Worm (Caenorhabditis elegans) whole organism, mixed stage, embryonic: ENCODE data around the gene ech-5.

Experiments used
- M03D4.4 ChIP-seq: sonication (generic microtip); optimal IDR thresholded peaks from 2 replicates; lab custom pipeline; 2017; ENCODE audit warnings: mild to moderate bottlenecking, missing genetic modification characterization, missing compliant biosample characterization
- bed-3 ChIP-seq: fragments of 200-800 bp; sonication (Bioruptor generic); optimal IDR thresholded peaks from 3 replicates; lab custom pipeline; 2018; ENCODE audit warnings: mild to moderate bottlenecking, missing genetic modification characterization, moderate library complexity, missing compliant biosample characterization
- blmp-1 ChIP-seq: fragments of 150-350 bp; optimal IDR thresholded peaks from 2 replicates; lab custom pipeline; 2014; ENCODE audit warnings: missing biosample characterization, missing genetic modification characterization
- ceh-39 ChIP-seq: fragments of 150-350 bp; optimal IDR thresholded peaks from 2 replicates; lab custom pipeline; 2014; ENCODE audit warnings: missing biosample characterization, missing genetic modification characterization
- ceh-43 ChIP-seq: fragments of 200-800 bp; sonication (Bioruptor generic); optimal IDR thresholded peaks from 2 replicates; lab custom pipeline; 2018; ENCODE audit warnings: mild to moderate bottlenecking, missing genetic modification characterization, moderate library complexity, missing compliant biosample characterization
- ceh-83 ChIP-seq: fragments of 200-800 bp; sonication (Bioruptor generic); optimal IDR thresholded peaks from 2 replicates; lab custom pipeline; 2018; ENCODE audit warnings: mild to moderate bottlenecking, missing genetic modification characterization, missing compliant biosample characterization
- ces-1 ChIP-seq: fragments of 150-350 bp; optimal IDR thresholded peaks from 2 replicates; lab custom pipeline; 2014; ENCODE audit warnings: missing biosample characterization, missing genetic modification reagents, missing genetic modification characterization
- cnd-1 ChIP-seq: fragments of 200-800 bp; sonication (Bioruptor generic); optimal IDR thresholded peaks from 2 replicates; lab custom pipeline; 2018; ENCODE audit warnings: mild to moderate bottlenecking, missing genetic modification characterization, missing compliant biosample characterization
- drap-1 ChIP-seq: fragments of 200-800 bp; sonication (Bioruptor generic); optimal IDR thresholded peaks from 3 replicates; lab custom pipeline; 2018; ENCODE audit warnings: mild to moderate bottlenecking, missing genetic modification characterization, missing compliant biosample characterization
- elt-1 ChIP-seq: sonication (generic microtip); optimal IDR thresholded peaks from 2 replicates; lab custom pipeline; 2017; ENCODE audit warnings: missing genetic modification characterization, mild to moderate bottlenecking, missing compliant biosample characterization, antibody characterized with exemption, moderate library complexity, borderline replicate concordance; ENCODE audit not compliant: insufficient read depth
- flh-1 ChIP-seq: fragments of 200-800 bp; sonication (Bioruptor generic); optimal IDR thresholded peaks from 2 replicates; lab custom pipeline; 2018; ENCODE audit warnings: mild to moderate bottlenecking, missing genetic modification characterization, moderate library complexity, missing compliant biosample characterization
- ham-2 ChIP-seq: fragments of 200-800 bp; sonication (Bioruptor generic); optimal IDR thresholded peaks from 2 replicates; lab custom pipeline; 2018; ENCODE audit warnings: mild to moderate bottlenecking, missing genetic modification characterization, missing compliant biosample characterization
- hlh-1 ChIP-seq: fragments of 150-350 bp; optimal IDR thresholded peaks from 2 replicates; lab custom pipeline; 2014; ENCODE audit warnings: missing biosample characterization, missing genetic modification reagents, missing genetic modification characterization
- lin-13 ChIP-seq: fragments of 150-350 bp; optimal IDR thresholded peaks from 2 replicates; lab custom pipeline; 2014; ENCODE audit warnings: missing biosample characterization, missing genetic modification characterization
- lin-32 ChIP-seq: fragments of 200-800 bp; sonication (Bioruptor generic); optimal IDR thresholded peaks from 2 replicates; lab custom pipeline; 2018; ENCODE audit warnings: mild to moderate bottlenecking, missing genetic modification characterization, missing compliant biosample characterization
- lsy-2 ChIP-seq: fragments of 150-350 bp; optimal IDR thresholded peaks from 2 replicates; lab custom pipeline; 2014; ENCODE audit warnings: missing biosample characterization, missing genetic modification characterization
- mab-5 ChIP-seq: fragments of 150-350 bp; optimal IDR thresholded peaks from 2 replicates; lab custom pipeline; 2014; ENCODE audit warnings: missing biosample characterization, missing genetic modification characterization
- mls-2 ChIP-seq: sonication (generic microtip); optimal IDR thresholded peaks from 2 replicates; lab custom pipeline; 2016; ENCODE audit warnings: mild to moderate bottlenecking, missing genetic modification characterization, moderate library complexity, missing compliant biosample characterization
- nhr-12 ChIP-seq: fragments of 150-350 bp; optimal IDR thresholded peaks from 2 replicates; lab custom pipeline; 2014; ENCODE audit warnings: missing biosample characterization, missing genetic modification characterization
- nhr-2 ChIP-seq: fragments of 150-350 bp; optimal IDR thresholded peaks from 2 replicates; lab custom pipeline; 2014; ENCODE audit warnings: missing biosample characterization, missing genetic modification characterization
- nhr-237 ChIP-seq: fragments of 150-350 bp; optimal IDR thresholded peaks from 2 replicates; lab custom pipeline; 2014; ENCODE audit warnings: missing biosample characterization, missing genetic modification characterization
- nhr-28 ChIP-seq: fragments of 150-350 bp; optimal IDR thresholded peaks from 2 replicates; lab custom pipeline; 2014; ENCODE audit warnings: missing biosample characterization, missing genetic modification characterization
- nhr-76 ChIP-seq: sonication (generic microtip); optimal IDR thresholded peaks from 2 replicates; lab custom pipeline; 2017; ENCODE audit warnings: missing biosample characterization, missing genetic modification characterization
- pha-4 ChIP-seq: fragments of 150-350 bp; optimal IDR thresholded peaks from 2 replicates; lab custom pipeline; 2018; ENCODE audit warnings: missing biosample characterization, missing genetic modification reagents, missing genetic modification characterization
- sem-2 ChIP-seq: fragments of 200-800 bp; sonication (Bioruptor generic); optimal IDR thresholded peaks from 2 replicates; lab custom pipeline; 2018; ENCODE audit warnings: mild to moderate bottlenecking, missing genetic modification characterization, missing compliant biosample characterization
- snpc-4 ChIP-seq: fragments of 150-350 bp; optimal IDR thresholded peaks from 2 replicates; lab custom pipeline; 2014; ENCODE audit warnings: missing biosample characterization, missing genetic modification characterization
- sptf-1 ChIP-seq: sonication (generic microtip); optimal IDR thresholded peaks from 2 replicates; lab custom pipeline; 2017; ENCODE audit warnings: mild to moderate bottlenecking, missing genetic modification characterization, moderate library complexity, missing compliant biosample characterization
- tbx-8 ChIP-seq: fragments of 200-800 bp; sonication (Bioruptor generic); optimal IDR thresholded peaks from 2 replicates; lab custom pipeline; 2018; ENCODE audit warnings: mild to moderate bottlenecking, missing genetic modification characterization, moderate library complexity, missing compliant biosample characterization
- unc-120 ChIP-seq: sonication (generic microtip); optimal IDR thresholded peaks from 2 replicates; lab custom pipeline; 2017; ENCODE audit warnings: missing genetic modification characterization, missing compliant biosample characterization; ENCODE audit not compliant: poor library complexity, severe bottlenecking
- unc-39 ChIP-seq: fragments of 150-350 bp; optimal IDR thresholded peaks from 2 replicates; lab custom pipeline; 2014; ENCODE audit warnings: missing biosample characterization, missing genetic modification characterization
- unc-62 ChIP-seq: fragments of 150-350 bp; optimal IDR thresholded peaks from 2 replicates; lab custom pipeline; 2014; ENCODE audit warnings: missing biosample characterization, missing genetic modification reagents, missing genetic modification characterization
- zip-8 ChIP-seq: fragments of 150-350 bp; optimal IDR thresholded peaks from 2 replicates; lab custom pipeline; 2014; ENCODE audit warnings: missing biosample characterization, missing genetic modification characterization
- ztf-11 ChIP-seq: fragments of 150-350 bp; optimal IDR thresholded peaks from 2 replicates; lab custom pipeline; 2014; ENCODE audit warnings: missing biosample characterization, missing genetic modification characterization

The ech-5 gene

ce11 chrIV:830262-830960, 33.6 kb downstream of the ech-5 start:
- no peak for TF ChIP-seq tbx-8
- TF ChIP-seq, all 35 proteins: peak for 0

ce11 chrIV:831796-832486, 35.1 kb downstream of the ech-5 start, which contains the start of the genes madf-1 and Y55F3BR.10:
Gene madf-1, minus strand, starts transcription at chrIV:831896.
Gene Y55F3BR.10, plus strand, starts transcription at chrIV:832436.
- no peak for TF ChIP-seq lin-32
- no peak for TF ChIP-seq lin-13 (tag; lab: Kevin White, UChicago)
- TF ChIP-seq unc-39 (tag; lab: Kevin White, UChicago), result no peak
- TF ChIP-seq sptf-1, result no peak
- TF ChIP-seq lsy-2 (tag; lab: Kevin White, UChicago), result no peak
- TF ChIP-seq snpc-4 (tag; lab: Kevin White, UChicago), result no peak
- TF ChIP-seq ztf-11 (tag; lab: Kevin White, UChicago), result no peak
- no peak for TF ChIP-seq ces-1
- no peak for TF ChIP-seq ceh-39 (tag; lab: Kevin White, UChicago)
- TF ChIP-seq nhr-2, result no peak
- no peak for TF ChIP-seq unc-120 (tag; lab: Kevin White, UChicago)
- TF ChIP-seq pha-4 (tag; lab: Kevin White, UChicago), result no peak
- no peak for TF ChIP-seq mls-2 (tag; lab: Kevin White, UChicago)
- TF ChIP-seq tbx-8, result no peak
- TF ChIP-seq bed-3 (GFP tag; lab: Kevin White, UChicago), result no peak
- TF ChIP-seq sem-2, result no peak
- no peak for TF ChIP-seq hlh-1 (tag; lab: Kevin White, UChicago)
- no peak for TF ChIP-seq flh-1 (GFP tag; lab: Kevin White, UChicago)
- no peak for TF ChIP-seq nhr-28 (tag; lab: Kevin White, UChicago)

ce11 chrIV:833517-833916, 36.7 kb downstream of the ech-5 start:
- TF ChIP-seq bed-3 (GFP tag; lab: Kevin White, UChicago), result no peak
- TF ChIP-seq nhr-12, result no peak
- no peak for TF ChIP-seq ham-2 (GFP tag; lab: Kevin White, UChicago)
- TF ChIP-seq ces-1, result peak; percentile 37
- TF ChIP-seq blmp-1, result peak; percentile 84
- TF ChIP-seq ceh-39 (tag; lab: Kevin White, UChicago), result no peak

- no peak for TF ChIP-seq tbx-8
- no peak for TF ChIP-seq mab-5 (tag; lab: Kevin White, UChicago)
- TF ChIP-seq mls-2 (tag; lab: Kevin White, UChicago), result no peak
- no peak for TF ChIP-seq lsy-2 (tag; lab: Kevin White, UChicago)
- no peak for TF ChIP-seq cnd-1 (tag; lab: Kevin White, UChicago)
- TF ChIP-seq M03D4.4 (tag; lab: Kevin White, UChicago), result no peak
- no peak for TF ChIP-seq elt-1 (tag; lab: Kevin White, UChicago)
- no peak for TF ChIP-seq lin-32
- TF ChIP-seq pha-4 (tag; lab: Kevin White, UChicago), result no peak
- no peak for TF ChIP-seq sem-2
- TF ChIP-seq ceh-39 (tag; lab: Kevin White, UChicago), result no peak
- TF ChIP-seq ham-2 (GFP tag; lab: Kevin White, UChicago), result no peak
- no peak for TF ChIP-seq zip-8
- TF ChIP-seq ceh-43 (GFP tag; lab: Kevin White, UChicago), result no peak
- no peak for TF ChIP-seq unc-120 (tag; lab: Kevin White, UChicago)
- TF ChIP-seq hlh-1 (tag; lab: Kevin White, UChicago), result no peak
- TF ChIP-seq nhr-12, result no peak
Measured at ce11 chrIV:842095-842494, 45.3 kb downstream of the ech-5 start, which contains the start of gene Y55F3BR.6. Gene Y55F3BR.6, minus strand, starts transcription at chrIV:842126.

- TF ChIP-seq nhr-76 (tag; lab: Kevin White, UChicago) (no peak), bed-3 (GFP tag; lab: Kevin White, UChicago) (peak; percentile 56), drap-1 (GFP tag; lab: Kevin White, UChicago) (peak; percentile 68), unc-120 (tag; lab: Kevin White, UChicago) (peak; percentile 60), mls-2 (tag; lab: Kevin White, UChicago) (peak; percentile 47), hlh-1 (tag; lab: Kevin White, UChicago) (peak; percentile 0), lin-32 (peak; percentile 53), flh-1 (GFP tag; lab: Kevin White, UChicago) (peak; percentile 15), sem-2 (peak; percentile 60), cnd-1 (tag; lab: Kevin White, UChicago) (peak; percentile 56), M03D4.4 (tag; lab: Kevin White, UChicago) (peak; percentile 64), ham-2 (GFP tag; lab: Kevin White, UChicago) (peak; percentile 7), nhr-12 (no peak), sptf-1 (peak; percentile 82), ceh-43 (GFP tag; lab: Kevin White, UChicago) (peak; percentile 17), nhr-237 (tag; lab: Kevin White, UChicago) (no peak), lin-13 (tag; lab: Kevin White, UChicago) (no peak), ceh-83 (GFP tag; lab: Kevin White, UChicago) (peak; percentile 68), ces-1 (no peak), unc-62 (no peak)
Measured at ce11 chrIV:842630-843029, 45.8 kb downstream of the ech-5 start.
